Worm (Caenorhabditis elegans) whole organism, L1 larva: Measurements from ENCODE around the gene C31B8.12.

Source experiments
- efl-1 ChIP-seq, 4 experiments: fragments of 150-350 bp; optimal IDR thresholded peaks in 3 of 4; peaks in 1 of 4; 1 replicate in 1 of 4; 2 replicates in 3 of 4; lab custom pipeline; 2014; ENCODE audit warnings: missing biosample characterization in 2 of 4, missing genetic modification characterization in 2 of 4, missing genetic modification reagents in 2 of 4
- elt-2 ChIP-seq: sonication (generic microtip); optimal IDR thresholded peaks from 2 replicates; lab custom pipeline; 2016; ENCODE audit warnings: missing genetic modification characterization, mild to moderate bottlenecking, inconsistent platforms, missing compliant biosample characterization, missing genetic modification reagents
- lin-14 ChIP-seq: fragments of 200-800 bp; sonication (Bioruptor generic); optimal IDR thresholded peaks from 2 replicates; lab custom pipeline; 2018; ENCODE audit warnings: mild to moderate bottlenecking, missing genetic modification characterization, moderate library complexity, missing compliant biosample characterization
- nhr-71 ChIP-seq: sonication (generic microtip); optimal IDR thresholded peaks from 2 replicates; lab custom pipeline; 2016; ENCODE audit warnings: mild to moderate bottlenecking, missing genetic modification characterization, moderate library complexity, missing compliant biosample characterization

Gene C31B8.12

DNA sequence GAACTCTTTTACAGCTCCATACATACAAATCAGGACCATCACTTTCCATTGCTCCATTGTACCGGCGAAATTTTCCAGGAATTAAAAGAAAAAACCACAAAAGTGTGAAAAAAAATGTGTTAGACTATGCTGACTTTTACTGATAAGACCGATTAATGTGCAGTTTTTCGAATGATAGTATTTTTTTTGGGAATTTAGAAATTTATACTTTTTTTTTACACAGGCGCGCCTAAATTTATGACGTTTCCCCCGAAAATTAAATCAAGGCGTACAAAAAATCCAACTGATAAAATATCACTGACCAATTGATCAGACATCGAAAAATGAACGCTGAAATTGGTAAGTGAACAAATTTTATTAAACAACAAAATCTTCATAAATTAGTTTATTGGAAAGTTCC, 52.0 kb downstream of the C31B8.12 start, which contains the start of gene folt-2:
Gene folt-2 (minus strand): TSS at position 179 of the 400 bp plus-strand sequence.
- TF ChIP-seq nhr-71 (tag; lab: Kevin White, UChicago) (peak; percentile 10), elt-2 (tag; lab: Kevin White, UChicago) (peak; percentile 50), efl-1 (optimal IDR thresholded peaks at IDR 0.05; lab: Kevin White, UChicago) (no peak), efl-1 (GFP tag; optimal IDR thresholded peaks at IDR 0.05 in 1 of 2; lab: Kevin White, UChicago) (peak in 1 of 2 experiments; percentile 22), lin-14 (no peak)
